Worm (Caenorhabditis elegans): ENCODE data around the gene asb-1.

The asb-1 gene

ce11 chrIII:4568455-4568854 lies 27.2 kb downstream of the asb-1 start, which contains the start of gene idhg-1 (continued):
- TF ChIP-seq ceh-18 (tag; optimal IDR thresholded peaks at IDR 0.05) (peak; percentile 90), ceh-34 (tag; optimal IDR thresholded peaks at IDR 0.05) (peak; percentile 98), tbx-7 (tag; optimal IDR thresholded peaks at IDR 0.05) (peak; percentile 83), tbx-2 (tag; optimal IDR thresholded peaks at IDR 0.05) (peak; percentile 99), pat-9 (tag; optimal IDR thresholded peaks at IDR 0.05) (peak; percentile 96), C08G9.2 (tag; optimal IDR thresholded peaks at IDR 0.05) (peak; percentile 95), gmeb-2 (tag; optimal IDR thresholded peaks at IDR 0.05) (peak; percentile 93), fkh-10 (GFP tag; optimal IDR thresholded peaks at IDR 0.05) (peak; percentile 90), K09A11.1 (tag; optimal IDR thresholded peaks at IDR 0.05; ENCODE audit: insufficient read depth) (peak; percentile 98), pqm-1 (tag; optimal IDR thresholded peaks at IDR 0.05) (peak; percentile 85), mec-3 (tag; optimal IDR thresholded peaks at IDR 0.05; ENCODE audit: borderline replicate concordance) (peak; percentile 91), hlh-15 (tag; optimal IDR thresholded peaks at IDR 0.05) (peak; percentile 97), nfya-1 (tag; optimal IDR thresholded peaks at IDR 0.05) (peak; percentile 96), zip-5 (tag; optimal IDR thresholded peaks at IDR 0.05) (peak; percentile 94), npax-4 (tag; optimal IDR thresholded peaks at IDR 0.05) (peak; percentile 94), pag-3 (tag; optimal IDR thresholded peaks at IDR 0.05; ENCODE audit: borderline replicate concordance) (peak; percentile 93), ceh-14 (tag; optimal IDR thresholded peaks at IDR 0.05) (peak; percentile 99), sox-2 (GFP tag; IDR thresholded peaks at IDR 0.05) (peak; percentile 67), ceh-30 (tag; optimal IDR thresholded peaks at IDR 0.05) (peak; percentile 48), T23F11.4 (GFP tag; optimal IDR thresholded peaks at IDR 0.05) (peak; percentile 92), pha-4 (tag; optimal IDR thresholded peaks at IDR 0.05) (no peak), ceh-2 (tag; optimal IDR thresholded peaks at IDR 0.05) (peak; percentile 98), ahr-1 (tag; optimal IDR thresholded peaks at IDR 0.05) (peak; percentile 95), unc-55 (GFP tag; optimal IDR thresholded peaks at IDR 0.05) (no peak), F13H6.1 (tag; optimal IDR thresholded peaks at IDR 0.05) (peak; percentile 99), che-1 (tag; optimal IDR thresholded peaks at IDR 0.05) (peak; percentile 91), nhr-11 (tag; optimal IDR thresholded peaks at IDR 0.05) (peak; percentile 88), ref-2 (tag; optimal IDR thresholded peaks at IDR 0.05) (peak; percentile 99), elt-4 (tag; optimal IDR thresholded peaks at IDR 0.05) (peak; percentile 99), hlh-30 (tag; optimal IDR thresholded peaks at IDR 0.05; ENCODE audit: insufficient read depth) (peak; percentile 68), ceh-9 (tag; optimal IDR thresholded peaks at IDR 0.05) (peak; percentile 58), unc-86 (tag; optimal IDR thresholded peaks at IDR 0.05) (peak; percentile 97), ceh-45 (GFP tag; IDR thresholded peaks at IDR 0.05) (peak; percentile 85), lim-6 (tag; optimal IDR thresholded peaks at IDR 0.05) (peak; percentile 95), ceh-48 (tag; optimal IDR thresholded peaks at IDR 0.05) (peak; percentile 96), hlh-13 (GFP tag; optimal IDR thresholded peaks at IDR 0.05) (peak; percentile 84), ama-1 (optimal IDR thresholded peaks at IDR 0.05) (no peak), dve-1 (tag; optimal IDR thresholded peaks at IDR 0.05) (peak; percentile 37), ttx-3 (tag; optimal IDR thresholded peaks at IDR 0.05) (peak; percentile 97), madf-2 (tag; optimal IDR thresholded peaks at IDR 0.05) (peak; percentile 94), sox-4 (tag; optimal IDR thresholded peaks at IDR 0.05) (peak; percentile 98), hlh-8 (tag; optimal IDR thresholded peaks at IDR 0.05) (peak; percentile 98), odd-2 (tag; optimal IDR thresholded peaks at IDR 0.05) (peak; percentile 96), syd-9 (tag; optimal IDR thresholded peaks at IDR 0.05) (peak; percentile 98), lin-11 (tag; optimal IDR thresholded peaks at IDR 0.05) (peak; percentile 90), nhr-232 (tag; optimal IDR thresholded peaks at IDR 0.05) (peak; percentile 97), rnt-1 (tag; optimal IDR thresholded peaks at IDR 0.05) (peak; percentile 94), K02D7.2 (tag; optimal IDR thresholded peaks at IDR 0.05) (peak; percentile 90)

Data from whole organism, late embryonic.